Fruit fly (Drosophila melanogaster): ENCODE data around the gene CG17681.

Gene CG17681

DNA sequence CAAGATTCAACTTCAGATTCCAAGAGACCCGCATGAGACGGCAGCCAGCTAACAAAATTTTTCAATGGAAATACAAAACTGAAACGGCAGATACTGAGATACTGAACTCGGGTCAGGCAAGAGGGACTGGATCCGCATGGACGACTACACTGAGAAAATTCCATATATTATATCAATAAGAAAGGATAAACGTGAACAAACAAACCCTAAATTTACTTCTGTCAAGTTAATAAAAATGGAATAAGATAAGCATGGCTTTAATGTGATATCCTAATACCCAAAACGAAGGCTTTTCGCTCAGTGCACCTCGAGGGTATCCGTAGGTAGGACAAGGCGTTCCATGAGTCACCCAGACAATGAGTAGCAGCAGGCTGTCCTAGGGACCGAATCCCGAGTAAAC is 7.7 kb upstream of the CG17681 start (continued):
- peak; percentile 64 for TF ChIP-seq ewg (GFP tag; optimal IDR thresholded peaks at IDR 0.05)
- peak; percentile 91 for TF ChIP-seq CG4424 (GFP tag; optimal IDR thresholded peaks at IDR 0.05)
- TF ChIP-seq CG1603 (tag; optimal IDR thresholded peaks at IDR 0.05) = peak; percentile 89
- TF ChIP-seq Ravus (GFP tag; IDR thresholded peaks at IDR 0.05) = peak; percentile 21; the same call in 1 of the 2 replicates
- TF ChIP-seq scrt (GFP tag; optimal IDR thresholded peaks at IDR 0.05) = peak; percentile 64
- peak; percentile 30 for TF ChIP-seq Fer2 (tag; optimal IDR thresholded peaks at IDR 0.05)
- TF ChIP-seq corto (GFP tag; optimal IDR thresholded peaks at IDR 0.05) = peak; percentile 90
- TF ChIP-seq emc (GFP tag; optimal IDR thresholded peaks at IDR 0.05) = peak; percentile 58
- TF ChIP-seq lilli (GFP tag; optimal IDR thresholded peaks at IDR 0.05) = peak; percentile 88
- TF ChIP-seq CG14860 (GFP tag; IDR thresholded peaks at IDR 0.05; ENCODE audit: partially characterized antibody) = no peak
- TF ChIP-seq CG7372 (GFP tag; IDR thresholded peaks at IDR 0.05) = peak; percentile 70
- peak; percentile 73 for TF ChIP-seq Dip3 (GFP tag; optimal IDR thresholded peaks at IDR 0.05)
- no peak for TF ChIP-seq eyg (GFP tag; optimal IDR thresholded peaks at IDR 0.05)
- TF ChIP-seq Nf-YB (GFP tag; optimal IDR thresholded peaks at IDR 0.05) = peak; percentile 65
- TF ChIP-seq slou (GFP tag; optimal IDR thresholded peaks at IDR 0.05) = peak; percentile 86
- no peak for TF ChIP-seq br (optimal IDR thresholded peaks at IDR 0.05)
- TF ChIP-seq knrl (GFP tag; IDR thresholded peaks at IDR 0.05; ENCODE audit: partially characterized antibody) = no peak
- no peak for TF ChIP-seq YL-1 (GFP tag; optimal IDR thresholded peaks at IDR 0.05)
- TF ChIP-seq CG1529 (GFP tag; optimal IDR thresholded peaks at IDR 0.05) = peak; percentile 69
- TF ChIP-seq NC2α (GFP tag; optimal IDR thresholded peaks at IDR 0.05) = peak; percentile 84
- peak; percentile 42 for TF ChIP-seq sqz (GFP tag; optimal IDR thresholded peaks at IDR 0.05)
- peak; percentile 56 for TF ChIP-seq Lhr (GFP tag; optimal IDR thresholded peaks at IDR 0.05)
- TF ChIP-seq stwl (tag; optimal IDR thresholded peaks at IDR 0.05) = peak; percentile 71
- TF ChIP-seq CG7928 (GFP tag; optimal IDR thresholded peaks at IDR 0.05) = peak; percentile 15
- TF ChIP-seq bbx (GFP tag; IDR thresholded peaks at IDR 0.05; ENCODE audit: partially characterized antibody) = no peak
- no peak for TF ChIP-seq hb (GFP tag; IDR thresholded peaks at IDR 0.05; ENCODE audit: partially characterized antibody)
- peak; percentile 82 for TF ChIP-seq CG2202 (tag; optimal IDR thresholded peaks at IDR 0.05)
- peak; percentile 85 for TF ChIP-seq CG30431 (GFP tag; optimal IDR thresholded peaks at IDR 0.05)
- TF ChIP-seq Atf6 (GFP tag; IDR thresholded peaks at IDR 0.05) = peak; percentile 62
- TF ChIP-seq CG13775 (GFP tag; optimal IDR thresholded peaks at IDR 0.05) = peak; percentile 89
- TF ChIP-seq CG13624 (GFP tag; optimal IDR thresholded peaks at IDR 0.05) = peak; percentile 79
- peak; percentile 82 for TF ChIP-seq nom (GFP tag; optimal IDR thresholded peaks at IDR 0.05)
- peak; percentile 56 for TF ChIP-seq btn (GFP tag; optimal IDR thresholded peaks at IDR 0.05)
- peak; percentile 52 for TF ChIP-seq CG15514 (GFP tag; optimal IDR thresholded peaks at IDR 0.05)
- no peak for TF ChIP-seq hbn (GFP tag; IDR thresholded peaks at IDR 0.05; ENCODE audit: partially characterized antibody)
- peak; percentile 65 for TF ChIP-seq Hmr (GFP tag; optimal IDR thresholded peaks at IDR 0.05)
- TF ChIP-seq CG4617 (GFP tag; optimal IDR thresholded peaks at IDR 0.05; ENCODE audit: borderline replicate concordance) = peak; percentile 65
- peak; percentile 73 for TF ChIP-seq Neu2 (GFP tag; optimal IDR thresholded peaks at IDR 0.05; ENCODE audit: borderline replicate concordance)
- peak; percentile 83 for TF ChIP-seq CG7556 (GFP tag; optimal IDR thresholded peaks at IDR 0.05)
- peak; percentile 84 to 86 for TF ChIP-seq Pdp1 (GFP tag; optimal IDR thresholded peaks at IDR 0.05)
- no peak for TF ChIP-seq Lpt (GFP tag; optimal IDR thresholded peaks at IDR 0.05)
- no peak for TF ChIP-seq pzg (GFP tag; optimal IDR thresholded peaks at IDR 0.05)
- no peak for TF ChIP-seq amos (GFP tag; IDR thresholded peaks at IDR 0.05; ENCODE audit: partially characterized antibody)
- TF ChIP-seq pita (GFP tag; optimal IDR thresholded peaks at IDR 0.05) = no peak
- peak; percentile 95 for TF ChIP-seq ac (GFP tag; optimal IDR thresholded peaks at IDR 0.05)
- TF ChIP-seq Spps (tag; optimal IDR thresholded peaks at IDR 0.05) = peak; percentile 84
- TF ChIP-seq CG2712 (tag; optimal IDR thresholded peaks at IDR 0.05) = peak; percentile 96
- TF ChIP-seq HmgD (GFP tag; optimal IDR thresholded peaks at IDR 0.05) = peak; percentile 32
- TF ChIP-seq nerfin-1 (tag; optimal IDR thresholded peaks at IDR 0.05) = peak; percentile 71
- TF ChIP-seq CG14965 (GFP tag; optimal IDR thresholded peaks at IDR 0.05; ENCODE audit: borderline replicate concordance) = peak; percentile 74

All from whole organism, embryonic.